Fruit fly (Drosophila melanogaster) Kc167 (cell line): ENCODE data around the gene Spn77Bc.

ENCODE experiments used
- Myc ChIP-seq: fragments of >200 bp; optimal IDR thresholded peaks from 2 replicates; lab custom pipeline; 2017; ENCODE audit warnings: missing external identifiers
- Sin3A ChIP-seq: fragments of >200 bp; optimal IDR thresholded peaks from 2 replicates; lab custom pipeline; 2018; ENCODE audit warnings: missing external identifiers
- h ChIP-seq: fragments of >200 bp; optimal IDR thresholded peaks from 3 replicates; lab custom pipeline; 2018; ENCODE audit warnings: missing external identifiers
- insv ChIP-seq: fragments of >200 bp; optimal IDR thresholded peaks from 3 replicates; lab custom pipeline; 2018; ENCODE audit warnings: missing external identifiers
- psq ChIP-seq: fragments of >200 bp; optimal IDR thresholded peaks from 2 replicates; lab custom pipeline; 2017; ENCODE audit warnings: missing external identifiers
- ttk ChIP-seq: sonication (Bioruptor generic); optimal IDR thresholded peaks from 2 replicates; lab custom pipeline; 2017; ENCODE audit warnings: missing external identifiers

Spn77Bc gene

DNA sequence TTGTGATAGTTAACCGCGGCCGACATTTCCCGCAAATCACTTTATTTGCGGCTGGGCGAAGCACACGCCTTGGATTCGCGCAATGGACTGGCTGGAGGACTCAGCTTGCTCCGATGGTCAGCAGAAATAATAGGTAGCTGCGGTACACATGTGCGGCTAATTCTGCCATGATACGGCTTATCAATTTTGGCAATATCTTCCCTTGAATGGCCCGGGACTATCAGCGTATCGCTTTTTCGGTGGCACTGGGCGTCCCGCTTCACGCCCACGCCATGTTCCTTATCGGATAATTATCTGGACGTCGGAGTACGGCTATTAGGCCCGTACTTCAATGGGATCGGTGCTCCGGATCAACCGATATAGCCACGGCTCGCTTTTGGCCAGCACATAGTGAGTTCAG, 23.6 kb downstream of the Spn77Bc start:
- TF ChIP-seq psq (no peak), insv (lab: Kevin White, UChicago) (no peak)

DNA sequence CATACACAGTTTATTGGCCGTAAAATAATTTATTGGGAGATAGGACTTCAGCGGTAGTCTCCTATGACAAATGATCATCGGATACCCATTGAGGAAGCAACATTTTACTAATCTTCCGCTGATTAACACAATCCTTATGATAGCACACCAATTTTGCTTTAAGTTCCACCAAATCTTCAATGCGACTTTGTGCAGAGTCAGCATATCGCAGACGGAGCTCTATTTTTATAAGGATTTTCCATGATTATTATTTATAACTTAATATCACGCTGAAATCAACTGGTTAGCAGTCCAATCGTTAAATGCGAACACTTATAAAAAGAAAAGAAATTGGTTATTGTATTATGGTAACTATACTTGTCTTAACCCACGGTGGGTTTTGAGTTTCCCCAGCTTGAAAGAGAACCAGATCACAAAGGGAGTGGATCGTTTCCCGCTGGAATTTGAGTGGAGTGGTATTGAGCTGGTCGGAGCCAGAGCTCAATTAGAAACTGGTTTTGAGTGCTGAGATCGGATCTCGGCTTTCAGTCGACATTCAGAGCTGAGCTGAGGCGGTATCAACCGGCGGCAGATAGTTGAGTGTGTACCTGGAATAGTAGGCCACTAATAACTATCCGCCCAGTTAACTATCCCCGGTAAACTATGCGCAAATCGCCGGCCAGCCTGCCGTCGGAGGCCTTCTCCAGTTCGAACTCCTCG, 24.4 kb downstream of the Spn77Bc start, which contains the start of the genes Toll-9 and in:
Gene Toll-9 (minus strand): TSS at position 51 of the 699 bp plus-strand sequence.
Gene in (plus strand): TSS at position 525 of the 699 bp plus-strand sequence.
- no peak for TF ChIP-seq insv (lab: Kevin White, UChicago)
- no peak for TF ChIP-seq Myc (lab: Kevin White, UChicago)
- no peak for TF ChIP-seq ttk
- TF ChIP-seq psq = no peak
- TF ChIP-seq Sin3A (lab: Kevin White, UChicago) = no peak
- no peak for TF ChIP-seq h (lab: Kevin White, UChicago)

DNA sequence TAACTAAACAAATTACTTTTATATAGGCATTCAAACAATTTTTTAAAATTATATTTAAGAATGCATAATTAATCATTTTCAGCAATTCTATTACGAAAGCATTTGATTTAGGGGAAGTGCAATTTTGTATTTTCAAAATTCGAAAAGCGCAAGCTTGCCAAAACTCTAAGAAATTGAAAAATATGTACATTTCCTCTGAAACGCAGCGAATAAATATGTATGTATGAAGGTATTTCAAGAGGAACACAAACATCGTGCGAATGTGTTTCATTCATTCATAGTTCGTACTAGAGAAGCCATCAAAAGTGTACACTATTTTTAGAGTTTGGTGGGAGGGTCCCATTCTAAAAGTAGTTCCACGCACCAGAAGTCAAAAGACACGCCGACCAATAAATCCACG, 27.6 kb downstream of the Spn77Bc start, which contains the start of gene CG13247:
Gene CG13247 (plus strand): TSS at position 301 of the 400 bp plus-strand sequence.
- TF ChIP-seq Myc (lab: Kevin White, UChicago) (no peak), insv (lab: Kevin White, UChicago) (no peak), h (lab: Kevin White, UChicago) (no peak), ttk (no peak), psq (no peak), Sin3A (lab: Kevin White, UChicago) (no peak)

DNA sequence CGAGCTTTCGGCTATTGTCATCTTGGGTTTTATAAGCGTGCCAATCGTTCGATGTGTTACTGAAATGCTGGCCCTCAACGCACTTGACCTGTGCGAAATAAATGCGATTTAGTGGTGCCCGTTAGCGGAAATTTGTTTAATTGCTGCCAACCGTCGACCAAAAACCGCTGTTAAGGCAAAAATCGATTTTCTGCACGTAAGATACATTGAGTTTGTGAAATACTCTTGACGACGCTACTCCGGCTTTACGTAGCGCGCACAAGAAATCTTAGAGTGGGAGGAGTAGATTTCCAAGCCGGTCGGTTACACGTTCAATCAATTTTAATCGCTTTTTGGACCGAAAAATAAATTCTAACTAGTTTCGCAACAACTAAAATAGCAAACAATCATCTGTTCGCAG, 33.0 kb downstream of the Spn77Bc start:
- TF ChIP-seq Myc (lab: Kevin White, UChicago) (no peak), psq (no peak), ttk (no peak), insv (lab: Kevin White, UChicago) (no peak), Sin3A (lab: Kevin White, UChicago) (no peak), h (lab: Kevin White, UChicago) (no peak)

DNA sequence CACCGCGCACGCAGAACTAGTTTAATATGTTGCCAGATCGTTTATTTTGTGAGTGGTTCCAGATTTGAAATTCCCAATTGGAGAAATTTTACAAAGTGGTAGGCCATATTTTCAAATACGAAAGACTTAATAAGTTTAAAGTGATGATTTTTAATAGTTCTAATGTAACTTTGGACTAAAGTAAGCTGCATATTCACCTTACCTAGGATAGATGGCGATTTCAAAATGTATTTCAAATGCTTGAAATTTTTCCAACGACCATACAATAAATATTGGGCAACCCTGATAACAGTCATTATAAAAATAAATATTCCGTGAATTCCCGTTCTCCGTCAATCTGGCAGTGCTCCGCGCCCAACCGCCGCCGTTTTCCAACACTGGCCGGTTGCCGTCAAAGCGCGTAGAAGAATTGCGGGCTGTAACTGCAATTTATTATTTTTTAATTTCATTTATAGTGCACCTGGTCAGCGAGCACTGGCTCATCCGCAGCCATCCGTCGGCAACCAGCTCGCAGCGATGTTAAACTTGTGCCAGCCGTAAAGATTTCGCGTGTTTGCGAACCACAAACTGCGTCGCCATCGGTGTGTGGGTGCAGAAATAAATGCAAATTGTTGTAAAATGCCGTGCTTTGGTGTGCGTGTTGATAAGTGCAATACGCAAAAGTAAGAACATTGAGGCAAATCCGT, 33.6 kb downstream of the Spn77Bc start, which contains the start of the genes Ide and RhoBTB:
Gene Ide (minus strand): TSS at position 19 of the 686 bp plus-strand sequence.
Gene RhoBTB (plus strand): TSS at position 365 of the 686 bp plus-strand sequence.
- TF ChIP-seq Myc (lab: Kevin White, UChicago) (no peak), h (lab: Kevin White, UChicago) (no peak), insv (lab: Kevin White, UChicago) (no peak), ttk (no peak), psq (no peak), Sin3A (lab: Kevin White, UChicago) (no peak)

DNA sequence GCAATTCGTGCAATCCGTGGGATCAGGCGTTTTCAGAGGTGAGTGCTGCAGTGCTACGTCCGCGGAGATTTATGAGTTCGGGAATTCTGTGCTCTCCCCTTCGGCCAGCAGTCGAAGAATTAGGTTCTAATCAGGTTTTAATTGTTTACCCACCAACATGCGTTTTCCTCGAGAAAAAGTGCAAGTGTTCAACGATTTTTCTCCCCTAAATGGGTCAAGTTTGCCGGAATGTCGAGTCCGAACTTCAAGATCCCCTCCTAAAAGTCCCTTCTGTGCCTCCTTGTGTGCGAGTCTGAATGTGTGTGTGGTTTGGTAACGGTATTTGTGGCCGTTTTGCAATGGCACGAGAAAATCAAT, 34.1 kb downstream of the Spn77Bc start:
- no peak for TF ChIP-seq insv (lab: Kevin White, UChicago)
- no peak for TF ChIP-seq Sin3A (lab: Kevin White, UChicago)
- TF ChIP-seq h (lab: Kevin White, UChicago) = no peak
- no peak for TF ChIP-seq ttk
- TF ChIP-seq Myc (lab: Kevin White, UChicago) = no peak
- no peak for TF ChIP-seq psq

DNA sequence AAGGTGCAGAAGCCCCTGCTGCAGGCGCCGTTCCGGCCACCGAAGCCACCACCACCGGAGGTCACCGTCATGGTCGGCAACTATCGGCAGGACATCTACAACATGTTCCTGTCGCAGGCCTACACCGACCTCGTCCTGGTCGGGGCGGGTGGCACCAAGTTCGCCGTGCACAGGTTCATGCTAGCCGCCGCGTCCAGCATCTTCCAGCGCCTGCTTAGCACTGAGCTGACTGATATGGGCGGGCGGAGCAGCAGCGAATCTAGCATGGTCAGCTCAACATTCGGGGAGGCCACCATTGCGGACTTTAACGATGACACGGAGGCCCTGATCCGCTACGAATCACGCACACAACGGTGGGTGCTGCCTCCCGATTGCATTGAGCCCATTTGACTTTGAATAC, 37.1 kb downstream of the Spn77Bc start:
- TF ChIP-seq insv (lab: Kevin White, UChicago) (no peak), Myc (lab: Kevin White, UChicago) (no peak), Sin3A (lab: Kevin White, UChicago) (no peak), h (lab: Kevin White, UChicago) (no peak), psq (no peak), ttk (no peak)

DNA sequence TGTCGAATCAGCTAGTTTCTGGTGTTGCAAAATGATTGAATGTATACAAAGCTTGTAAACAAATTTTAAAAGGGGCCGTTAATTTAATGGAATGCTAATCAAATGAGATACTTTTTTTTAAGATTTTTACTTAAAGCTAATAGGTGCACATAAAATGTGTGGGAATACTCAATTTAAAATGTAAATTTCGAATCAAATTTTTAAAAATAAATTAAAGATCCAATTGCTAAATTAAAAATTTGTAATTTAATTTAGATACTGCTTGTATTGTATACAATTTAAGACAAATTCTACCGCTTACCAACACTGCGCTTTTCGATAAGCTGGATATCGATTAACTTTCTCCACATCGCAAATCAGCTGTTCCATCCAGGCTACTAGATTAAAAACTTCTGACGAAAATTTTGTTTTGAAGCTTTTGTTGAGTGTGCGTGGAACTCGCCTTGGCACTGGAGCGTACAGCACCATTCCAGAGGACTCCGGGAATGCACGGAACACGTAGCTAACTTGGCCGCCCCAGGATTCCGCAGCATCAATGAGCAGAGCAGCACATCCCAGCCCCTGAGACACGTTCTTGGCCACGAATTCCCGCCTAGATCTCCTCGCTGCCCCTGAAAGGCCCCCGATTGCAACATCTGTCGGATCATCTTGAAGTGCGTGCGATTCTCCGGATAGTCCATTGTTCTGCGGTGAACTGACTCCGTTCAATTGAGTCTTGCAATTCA, 41.8 kb downstream of the Spn77Bc start, which contains the start of the genes CG5498 and fbl:
Gene CG5498 (minus strand): TSS at position 24 of the 725 bp plus-strand sequence.
Gene fbl (plus strand): TSS at position 344 of the 725 bp plus-strand sequence.
- TF ChIP-seq insv (lab: Kevin White, UChicago) (no peak), Sin3A (lab: Kevin White, UChicago) (no peak), h (lab: Kevin White, UChicago) (no peak), ttk (no peak), Myc (lab: Kevin White, UChicago) (no peak), psq (no peak)

DNA sequence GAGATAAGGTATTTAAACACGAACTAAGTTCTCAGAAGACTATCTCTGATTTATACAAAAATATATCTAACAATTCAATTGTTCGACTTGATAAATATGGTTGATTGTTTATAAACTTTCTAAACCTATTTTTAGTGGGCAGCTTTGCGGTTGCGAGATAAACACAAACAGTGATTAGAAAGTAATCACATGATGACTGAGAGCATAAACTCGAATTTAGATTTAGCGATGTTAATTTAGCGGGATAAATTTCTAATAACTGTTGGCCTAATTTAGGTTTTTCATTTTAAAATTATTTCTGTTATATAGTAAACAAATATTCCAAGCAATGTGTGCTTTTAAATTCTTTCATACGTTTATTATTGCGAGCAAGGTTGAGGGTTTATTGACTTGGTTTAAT, 42.6 kb downstream of the Spn77Bc start:
- TF ChIP-seq psq = no peak
- no peak for TF ChIP-seq Sin3A (lab: Kevin White, UChicago)
- TF ChIP-seq h (lab: Kevin White, UChicago) = no peak
- TF ChIP-seq ttk = no peak
- no peak for TF ChIP-seq insv (lab: Kevin White, UChicago)
- no peak for TF ChIP-seq Myc (lab: Kevin White, UChicago)

DNA sequence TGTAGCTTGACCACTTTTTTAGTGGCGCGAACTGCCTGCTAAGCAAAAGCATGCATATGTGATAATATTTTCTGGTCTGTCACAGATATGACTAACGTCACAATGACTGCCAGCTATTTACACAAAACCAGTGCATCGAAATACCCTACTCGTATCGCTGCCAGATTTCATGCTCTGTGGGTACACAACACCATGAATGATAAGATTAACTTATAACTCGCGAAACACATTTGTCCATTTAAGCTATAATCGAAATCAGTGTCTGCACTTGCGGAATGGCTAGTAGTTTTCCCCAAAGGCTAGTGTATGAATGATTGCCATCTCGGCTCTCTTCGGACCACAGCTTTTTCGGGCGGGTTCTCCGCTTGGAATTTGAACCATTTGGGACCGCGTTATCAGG, 43.0 kb downstream of the Spn77Bc start:
- TF ChIP-seq psq = no peak

DNA sequence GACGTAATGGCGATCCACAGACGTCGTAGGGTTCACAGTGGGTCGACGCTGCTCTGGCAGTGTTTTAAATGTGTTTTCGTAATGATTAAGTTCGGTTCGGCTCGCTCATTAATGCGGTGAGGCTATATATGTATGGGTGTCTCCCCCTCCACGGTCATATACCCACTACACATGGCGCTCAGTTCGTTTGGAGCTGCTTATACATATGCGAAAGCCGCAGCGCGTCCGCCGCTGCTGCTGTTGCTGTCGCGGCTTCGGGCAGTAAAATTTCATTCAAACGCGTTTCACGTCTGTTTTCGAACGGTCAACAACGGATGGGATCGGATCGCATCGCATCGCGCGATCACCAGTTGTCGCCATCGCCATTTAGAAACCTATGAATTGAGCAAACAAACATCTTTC, 43.5 kb downstream of the Spn77Bc start:
- no peak for TF ChIP-seq psq
- TF ChIP-seq ttk = no peak
- no peak for TF ChIP-seq insv (lab: Kevin White, UChicago)
- no peak for TF ChIP-seq Myc (lab: Kevin White, UChicago)
- TF ChIP-seq Sin3A (lab: Kevin White, UChicago) = no peak
- no peak for TF ChIP-seq h (lab: Kevin White, UChicago)
